Fruit fly (Drosophila melanogaster): ENCODE data around the gene CG42337.

The CG42337 gene

DNA sequence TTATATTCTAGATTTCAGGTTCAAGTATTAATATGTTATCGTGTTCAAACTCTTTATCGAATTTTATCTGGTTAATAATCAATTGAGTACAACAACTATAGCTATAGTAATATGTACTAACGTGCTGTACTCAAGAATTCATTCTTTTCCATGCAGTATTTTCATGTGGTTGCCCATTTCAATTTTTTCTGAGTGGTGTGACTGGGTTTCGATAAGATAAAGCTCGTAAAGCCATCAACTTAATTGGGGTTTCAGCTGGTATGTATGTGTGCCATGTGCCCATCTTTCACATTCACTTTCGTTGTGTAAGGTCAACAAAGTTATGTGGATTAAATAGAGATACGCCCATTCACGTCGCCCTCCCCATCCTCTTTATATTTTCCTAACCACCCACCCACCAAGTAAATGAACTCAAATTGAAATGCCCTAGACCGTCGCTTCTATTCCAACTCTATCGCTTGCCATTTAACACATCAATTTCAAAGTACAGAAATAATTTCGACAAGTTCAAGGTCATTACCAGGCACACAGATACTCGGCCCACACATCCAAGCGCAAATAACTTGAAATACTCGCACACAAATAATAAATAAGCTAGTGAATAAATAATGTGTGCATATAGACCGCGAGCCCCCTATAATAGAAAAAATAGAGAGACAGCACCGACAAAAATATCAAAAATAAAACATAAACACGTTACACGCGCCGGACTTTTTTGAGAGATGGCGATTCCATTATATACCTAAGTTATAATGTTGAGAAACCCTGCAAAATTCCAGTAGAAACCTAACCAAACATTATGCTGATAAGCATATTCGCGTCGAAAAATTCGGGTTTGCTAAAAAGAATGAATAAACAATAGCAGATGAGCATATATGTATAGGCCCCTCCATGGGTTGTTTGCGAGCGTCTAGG is 11.7 kb upstream of the CG42337 start (continued):
- TF ChIP-seq CG7987 (GFP tag; optimal IDR thresholded peaks at IDR 0.05) (peak; percentile 18), caup (GFP tag; optimal IDR thresholded peaks at IDR 0.05; ENCODE audit: severe bottlenecking) (peak; percentile 11), Max (GFP tag; optimal IDR thresholded peaks at IDR 0.05) (no peak), insv (GFP tag; optimal IDR thresholded peaks at IDR 0.05) (no peak), Awh (GFP tag; IDR thresholded peaks at IDR 0.05) (no peak), CG17568 (GFP tag; optimal IDR thresholded peaks at IDR 0.05) (no peak), fru (optimal IDR thresholded peaks at IDR 0.05) (no peak), PHDP (tag; optimal IDR thresholded peaks at IDR 0.05) (peak; percentile 0), Abd-B (GFP tag; optimal IDR thresholded peaks at IDR 0.05) (no peak), ATbp (GFP tag; optimal IDR thresholded peaks at IDR 0.05) (no peak), CG12942 (GFP tag; optimal IDR thresholded peaks at IDR 0.05) (no peak), CG9932 (GFP tag; IDR thresholded peaks at IDR 0.05) (no peak), CG13775 (GFP tag; optimal IDR thresholded peaks at IDR 0.05) (no peak), CG14710 (tag; optimal IDR thresholded peaks at IDR 0.05) (no peak), CG31441 (GFP tag; IDR thresholded peaks at IDR 0.05) (no peak), CG18011 (GFP tag; optimal IDR thresholded peaks at IDR 0.05) (no peak), crol (GFP tag; IDR thresholded peaks at IDR 0.05) (no peak), CG8359 (GFP tag; optimal IDR thresholded peaks at IDR 0.05; ENCODE audit: borderline replicate concordance) (no peak), org-1 (GFP tag; optimal IDR thresholded peaks at IDR 0.05) (no peak), CG18262 (tag; optimal IDR thresholded peaks at IDR 0.05) (no peak), fd102C (GFP tag; optimal IDR thresholded peaks at IDR 0.05) (no peak), gsb-n (tag; optimal IDR thresholded peaks at IDR 0.05) (no peak), shn (GFP tag; optimal IDR thresholded peaks at IDR 0.05) (no peak), CG2875 (GFP tag; optimal IDR thresholded peaks at IDR 0.05) (no peak), grau (tag; optimal IDR thresholded peaks at IDR 0.05) (no peak), CG2116 (GFP tag; optimal IDR thresholded peaks at IDR 0.05) (no peak), zfh2 (GFP tag; optimal IDR thresholded peaks at IDR 0.05) (no peak), CG12744 (GFP tag; optimal IDR thresholded peaks at IDR 0.05) (no peak), eyg (GFP tag; optimal IDR thresholded peaks at IDR 0.05) (no peak), NC2β (GFP tag; optimal IDR thresholded peaks at IDR 0.05) (no peak), inv (GFP tag; IDR thresholded peaks at IDR 0.05; ENCODE audit: partially characterized antibody) (no peak), Hsf (GFP tag; optimal IDR thresholded peaks at IDR 0.05) (no peak), CG6654 (GFP tag; optimal IDR thresholded peaks at IDR 0.05) (no peak), CTCF (GFP tag; optimal IDR thresholded peaks at IDR 0.05) (no peak), CG6175 (GFP tag; IDR thresholded peaks at IDR 0.05) (no peak), ab (GFP tag; optimal IDR thresholded peaks at IDR 0.05) (no peak), CG18619 (GFP tag; optimal IDR thresholded peaks at IDR 0.05) (no peak), zfh1 (GFP tag; IDR thresholded peaks at IDR 0.05) (no peak), CG16815 (GFP tag; optimal IDR thresholded peaks at IDR 0.05) (no peak), CG8281 (tag; optimal IDR thresholded peaks at IDR 0.05) (no peak), Opbp (GFP tag; IDR thresholded peaks at IDR 0.05; ENCODE audit: partially characterized antibody) (no peak), chinmo (GFP tag; IDR thresholded peaks at IDR 0.05; ENCODE audit: partially characterized antibody) (peak; percentile 79; the same call in 2 of the 4 replicates), CG14014 (GFP tag; IDR thresholded peaks at IDR 0.05) (no peak), bigmax (GFP tag; optimal IDR thresholded peaks at IDR 0.05) (peak; percentile 92), CG12659 (GFP tag; optimal IDR thresholded peaks at IDR 0.05) (peak; percentile 14), cad (GFP tag; optimal IDR thresholded peaks at IDR 0.05) (no peak), CG2202 (tag; optimal IDR thresholded peaks at IDR 0.05) (no peak), CG9437 (GFP tag; optimal IDR thresholded peaks at IDR 0.05) (no peak), CG17829 (tag; optimal IDR thresholded peaks at IDR 0.05) (no peak), Ptx1 (GFP tag; IDR thresholded peaks at IDR 0.05) (no peak)

All from whole organism, embryonic.